Worm (Caenorhabditis elegans): ENCODE measurements around the gene lcmt-1.

The lcmt-1 gene

ce11 chrIII:4323859-4324258 lies 19.4 kb upstream of the lcmt-1 start, which contains the start of gene H38K22.9:
H38K22.9 (plus strand) TSS chrIII:4324159.
- TF ChIP-seq C34F6.9 (tag; optimal IDR thresholded peaks at IDR 0.05) = no peak
- no peak for TF ChIP-seq snpc-4 (tag; optimal IDR thresholded peaks at IDR 0.05)
- TF ChIP-seq sma-9 (GFP tag; optimal IDR thresholded peaks at IDR 0.05) = no peak
- no peak for TF ChIP-seq sma-9 (tag; optimal IDR thresholded peaks at IDR 0.05)
- no peak for TF ChIP-seq unc-55 (GFP tag; optimal IDR thresholded peaks at IDR 0.05)
- TF ChIP-seq lin-13 (GFP tag; optimal IDR thresholded peaks at IDR 0.05) = no peak
- no peak for TF ChIP-seq nhr-21 (tag; optimal IDR thresholded peaks at IDR 0.05)
- TF ChIP-seq nhr-12 (tag; optimal IDR thresholded peaks at IDR 0.05) = no peak
- TF ChIP-seq aly-2 (tag; optimal IDR thresholded peaks at IDR 0.05) = no peak
- TF ChIP-seq ama-1 (optimal IDR thresholded peaks at IDR 0.05) = no peak
- no peak for TF ChIP-seq ceh-16 (tag; optimal IDR thresholded peaks at IDR 0.05)
- no peak for TF ChIP-seq mab-5 (tag; optimal IDR thresholded peaks at IDR 0.05)
- TF ChIP-seq unc-62 (GFP tag; optimal IDR thresholded peaks at IDR 0.05) = no peak
- TF ChIP-seq mbf-1 (tag; optimal IDR thresholded peaks at IDR 0.05) = no peak
- no peak for TF ChIP-seq R02D3.7 (tag; optimal IDR thresholded peaks at IDR 0.05)
- no peak for TF ChIP-seq sem-4 (tag; optimal IDR thresholded peaks at IDR 0.05)
- no peak for TF ChIP-seq lsy-2 (tag; optimal IDR thresholded peaks at IDR 0.05)

- TF ChIP-seq lsy-2 (tag; optimal IDR thresholded peaks at IDR 0.05) (no peak), sem-4 (tag; optimal IDR thresholded peaks at IDR 0.05) (no peak), fos-1 (tag; optimal IDR thresholded peaks at IDR 0.05) (peak; percentile 33), nhr-11 (tag; optimal IDR thresholded peaks at IDR 0.05) (no peak), blmp-1 (tag; optimal IDR thresholded peaks at IDR 0.05; ENCODE audit: insufficient read depth) (peak; percentile 66), crh-2 (tag; optimal IDR thresholded peaks at IDR 0.05) (peak; percentile 12), F13H6.1 (tag; optimal IDR thresholded peaks at IDR 0.05) (no peak), unc-62 (GFP tag; optimal IDR thresholded peaks at IDR 0.05) (no peak), nhr-12 (tag; optimal IDR thresholded peaks at IDR 0.05) (no peak), ZK546.5 (tag; optimal IDR thresholded peaks at IDR 0.05) (no peak), nhr-21 (tag; optimal IDR thresholded peaks at IDR 0.05) (peak; percentile 38), unc-39 (tag; optimal IDR thresholded peaks at IDR 0.05) (no peak), nhr-25 (tag; optimal IDR thresholded peaks at IDR 0.05) (peak; percentile 26)
Observed at ce11 chrIII:4328208-4328987, 14.8 kb upstream of the lcmt-1 start.

ce11 chrIII:4330984-4331383 lies 12.3 kb upstream of the lcmt-1 start, which contains the start of gene gly-6:
gly-6 (minus strand) TSS chrIII:4331228.
- no peak for TF ChIP-seq sma-3 (GFP tag; optimal IDR thresholded peaks at IDR 0.05)
- no peak for TF ChIP-seq nhr-129 (tag; optimal IDR thresholded peaks at IDR 0.05)
- TF ChIP-seq nhr-25 (tag; optimal IDR thresholded peaks at IDR 0.05) = peak; percentile 61

ce11 chrIII:4332543-4333042 lies 10.7 kb upstream of the lcmt-1 start, which contains the start of gene cdk-12:
cdk-12 (plus strand) TSS chrIII:4332992.
- TF ChIP-seq sma-3 (GFP tag; optimal IDR thresholded peaks at IDR 0.05) = peak; percentile 3
- peak; percentile 73 for TF ChIP-seq unc-55 (GFP tag; optimal IDR thresholded peaks at IDR 0.05)
- peak; percentile 3 for TF ChIP-seq nhr-129 (tag; optimal IDR thresholded peaks at IDR 0.05)
- TF ChIP-seq fos-1 (tag; optimal IDR thresholded peaks at IDR 0.05) = no peak
- peak; percentile 34 for TF ChIP-seq snpc-4 (tag; optimal IDR thresholded peaks at IDR 0.05)
- TF ChIP-seq lin-13 (GFP tag; optimal IDR thresholded peaks at IDR 0.05) = peak; percentile 26
- no peak for TF ChIP-seq elt-1 (tag; optimal IDR thresholded peaks at IDR 0.05)
- TF ChIP-seq ceh-16 (tag; optimal IDR thresholded peaks at IDR 0.05) = no peak
- peak; percentile 16 for TF ChIP-seq F13H6.1 (tag; optimal IDR thresholded peaks at IDR 0.05)
- peak; percentile 38 for TF ChIP-seq gmeb-1 (tag; optimal IDR thresholded peaks at IDR 0.05)
- TF ChIP-seq lsy-2 (tag; optimal IDR thresholded peaks at IDR 0.05) = peak in 1 of 2 experiments; percentile 65
- TF ChIP-seq lin-11 (tag; optimal IDR thresholded peaks at IDR 0.05) = no peak
- TF ChIP-seq C34F6.9 (tag; optimal IDR thresholded peaks at IDR 0.05) = peak; percentile 75
- peak; percentile 39 for TF ChIP-seq sma-9 (GFP tag; optimal IDR thresholded peaks at IDR 0.05)
- TF ChIP-seq sma-9 (tag; optimal IDR thresholded peaks at IDR 0.05) = no peak
- peak; percentile 47 for TF ChIP-seq crh-2 (tag; optimal IDR thresholded peaks at IDR 0.05)

ce11 chrIII:4335614-4336013 lies 7.6 kb upstream of the lcmt-1 start:
- TF ChIP-seq C34F6.9 (tag; optimal IDR thresholded peaks at IDR 0.05) (peak; percentile 64), F13H6.1 (tag; optimal IDR thresholded peaks at IDR 0.05) (peak; percentile 48), alr-1 (tag; optimal IDR thresholded peaks at IDR 0.05) (no peak), sem-4 (tag; optimal IDR thresholded peaks at IDR 0.05) (peak; percentile 46), mdl-1 (tag; optimal IDR thresholded peaks at IDR 0.05) (no peak), lsy-2 (tag; optimal IDR thresholded peaks at IDR 0.05) (peak in 1 of 2 experiments; percentile 48), nhr-129 (tag; optimal IDR thresholded peaks at IDR 0.05) (peak; percentile 49), unc-55 (GFP tag; optimal IDR thresholded peaks at IDR 0.05) (peak; percentile 85), peb-1 (tag; optimal IDR thresholded peaks at IDR 0.05) (no peak), zag-1 (tag; optimal IDR thresholded peaks at IDR 0.05) (peak; percentile 34)
